Worm (Caenorhabditis elegans): ENCODE data around the gene far-4.

The far-4 gene

DNA sequence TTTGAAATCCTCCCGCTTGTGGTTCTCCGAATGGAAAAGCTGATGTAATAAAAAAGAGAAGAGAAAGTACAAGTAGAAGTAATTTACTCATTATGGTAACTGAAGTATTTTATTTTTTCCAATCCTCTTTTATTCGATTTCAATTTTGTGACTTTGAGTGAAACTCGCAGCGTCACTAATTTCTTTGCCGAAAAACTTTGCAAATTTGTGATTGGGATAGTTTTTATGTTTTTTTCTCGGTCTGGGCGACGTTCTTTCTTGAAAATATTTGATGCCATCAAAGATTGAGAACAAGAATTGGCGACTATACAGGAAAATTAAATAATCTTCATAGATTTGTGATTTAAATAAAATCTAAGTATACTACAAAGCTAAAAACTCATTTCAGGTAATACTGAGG, at the start of gene far-4:
TSS of gene far-4 (minus strand) at position 101 of the 400 bp plus-strand sequence.
- no peak for TF ChIP-seq fos-1 (tag; optimal IDR thresholded peaks at IDR 0.05)
- no peak for TF ChIP-seq mep-1 (tag; optimal IDR thresholded peaks at IDR 0.05)
- no peak for TF ChIP-seq snu-23 (GFP tag; optimal IDR thresholded peaks at IDR 0.05)
- TF ChIP-seq hpl-2 (GFP tag; optimal IDR thresholded peaks at IDR 0.05): no peak
- TF ChIP-seq lin-39 (tag; optimal IDR thresholded peaks at IDR 0.05): no peak
- no peak for TF ChIP-seq isw-1 (GFP tag; IDR thresholded peaks at IDR 0.05)
- TF ChIP-seq nhr-84 (tag; optimal IDR thresholded peaks at IDR 0.05): no peak
- no peak for TF ChIP-seq sptf-1 (tag; optimal IDR thresholded peaks at IDR 0.05)
- no peak for TF ChIP-seq sup-37 (GFP tag; optimal IDR thresholded peaks at IDR 0.05)
- no peak for TF ChIP-seq pqm-1 (tag; optimal IDR thresholded peaks at IDR 0.05)
- no peak for TF ChIP-seq nhr-71 (tag; optimal IDR thresholded peaks at IDR 0.05)
- no peak for TF ChIP-seq egl-27 (tag; optimal IDR thresholded peaks at IDR 0.05)
- TF ChIP-seq vab-15 (tag; optimal IDR thresholded peaks at IDR 0.05): no peak
- no peak for TF ChIP-seq lin-14 (GFP tag; optimal IDR thresholded peaks at IDR 0.05)
- no peak for TF ChIP-seq nhr-28 (tag; optimal IDR thresholded peaks at IDR 0.05)

- TF ChIP-seq unc-30 (tag; optimal IDR thresholded peaks at IDR 0.05) (no peak), alr-1 (tag; optimal IDR thresholded peaks at IDR 0.05; ENCODE audit: borderline replicate concordance) (no peak), fkh-8 (tag; optimal IDR thresholded peaks at IDR 0.05) (no peak), vab-15 (tag; optimal IDR thresholded peaks at IDR 0.05) (no peak), pag-3 (tag; optimal IDR thresholded peaks at IDR 0.05; ENCODE audit: borderline replicate concordance, insufficient read depth) (no peak), efl-1 (optimal IDR thresholded peaks at IDR 0.05) (no peak), efl-1 (GFP tag; optimal IDR thresholded peaks at IDR 0.05 in 1 of 2) (peak in 1 of 2 experiments; percentile 29), lin-14 (GFP tag; optimal IDR thresholded peaks at IDR 0.05) (no peak), aly-2 (tag; optimal IDR thresholded peaks at IDR 0.05) (peak; percentile 52), nhr-19 (GFP tag; conservative IDR thresholded peaks at IDR 0.05) (no peak), elt-2 (tag; optimal IDR thresholded peaks at IDR 0.05) (peak; percentile 10), ceh-90 (tag; optimal IDR thresholded peaks at IDR 0.05) (no peak), C34B4.2 (tag; optimal IDR thresholded peaks at IDR 0.05) (no peak), hlh-17 (GFP tag; optimal IDR thresholded peaks at IDR 0.05; ENCODE audit: borderline replicate concordance) (no peak), lin-35 (GFP tag; optimal IDR thresholded peaks at IDR 0.05) (peak in 1 of 2 experiments; percentile 25), pax-3 (tag; optimal IDR thresholded peaks at IDR 0.05) (peak; percentile 27), nhr-11 (tag; optimal IDR thresholded peaks at IDR 0.05) (no peak), Y116A8C.19 (tag; optimal IDR thresholded peaks at IDR 0.05; ENCODE audit: borderline replicate concordance) (no peak)
Observed at ce11 chrV:13049149-13049610, 49.7 kb upstream of the far-4 start, which contains the start of gene W07G4.8. Gene W07G4.8, minus strand, starts transcription at chrV:13049560.

DNA sequence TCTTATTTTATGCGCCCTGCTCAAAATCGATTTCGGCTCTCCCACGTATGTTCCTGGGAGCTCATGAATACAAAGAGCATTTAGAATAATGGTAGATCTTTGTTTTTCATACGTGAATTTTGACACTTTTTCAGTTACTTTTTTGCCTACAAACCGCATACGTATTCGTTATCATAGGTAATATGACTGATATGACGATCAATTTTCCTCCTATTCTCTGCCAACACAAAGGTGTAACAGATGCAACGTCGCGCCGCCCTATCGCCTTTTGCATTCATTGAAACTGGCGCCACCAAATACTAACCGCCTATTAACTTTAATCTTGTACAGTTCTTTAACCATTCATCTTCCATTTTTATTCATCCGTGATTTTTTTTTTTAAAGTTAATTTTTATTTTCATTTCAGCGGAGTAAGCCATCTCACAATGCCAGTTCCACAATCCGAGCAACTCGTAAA, 48.1 kb upstream of the far-4 start, which contains the start of gene W07G4.5:
TSS of gene W07G4.5 (plus strand) at position 407 of the 457 bp plus-strand sequence.
- TF ChIP-seq lin-14 (GFP tag; optimal IDR thresholded peaks at IDR 0.05): peak; percentile 36
- peak; percentile 67 for TF ChIP-seq elt-2 (tag; optimal IDR thresholded peaks at IDR 0.05)
- no peak for TF ChIP-seq ets-5 (GFP tag; IDR thresholded peaks at IDR 0.05)

DNA sequence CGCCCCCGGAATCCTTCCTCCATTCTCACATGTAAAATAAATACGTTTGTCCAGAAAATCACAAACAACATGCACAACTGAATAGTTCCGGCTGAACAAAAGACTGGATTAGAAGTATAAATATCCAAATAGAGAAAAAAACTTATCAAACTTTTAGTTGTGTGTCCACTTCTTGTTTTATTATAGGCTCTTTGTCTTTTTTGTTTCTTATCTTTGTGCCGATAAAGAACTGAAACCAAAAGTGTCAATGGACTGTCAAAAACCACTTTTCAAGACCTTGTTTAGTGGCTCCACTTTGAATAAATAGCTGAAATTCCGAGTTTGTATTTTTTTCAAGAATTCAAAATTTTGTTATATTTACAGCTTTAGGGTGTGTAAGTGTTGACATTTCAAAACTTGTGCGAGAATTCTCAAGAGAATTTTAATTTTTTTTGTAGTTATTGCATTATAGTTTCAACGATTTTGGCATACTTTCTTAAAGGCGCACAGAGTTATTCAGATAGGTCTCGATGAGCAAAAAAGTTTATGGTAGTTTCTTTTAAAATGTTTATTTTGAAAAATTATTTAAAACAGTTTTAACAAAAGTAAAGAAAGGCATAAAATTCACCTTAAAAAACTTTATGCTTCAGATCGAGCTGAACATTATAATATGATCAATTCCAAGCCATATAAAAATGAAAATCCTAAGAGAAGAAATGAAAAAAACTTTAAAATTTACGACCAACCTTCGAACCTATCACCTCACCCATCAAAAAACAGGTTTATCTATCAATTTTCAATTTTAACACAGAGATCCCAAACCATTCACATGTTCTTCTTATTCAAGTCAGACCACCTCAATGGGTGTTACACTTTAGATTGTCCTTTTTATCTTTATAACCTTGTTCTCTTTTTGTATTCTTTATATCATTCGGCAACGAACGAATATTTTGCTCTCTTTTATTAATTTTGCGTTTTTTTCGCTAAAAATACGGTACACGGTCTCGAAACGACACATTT, 47.0 kb upstream of the far-4 start:
- TF ChIP-seq fkh-10 (GFP tag; optimal IDR thresholded peaks at IDR 0.05) (no peak), hlh-17 (GFP tag; optimal IDR thresholded peaks at IDR 0.05; ENCODE audit: borderline replicate concordance) (no peak), mdl-1 (tag; optimal IDR thresholded peaks at IDR 0.05) (no peak), egl-27 (tag; optimal IDR thresholded peaks at IDR 0.05) (no peak), isw-1 (GFP tag; IDR thresholded peaks at IDR 0.05) (no peak), pag-3 (tag; optimal IDR thresholded peaks at IDR 0.05; ENCODE audit: borderline replicate concordance, insufficient read depth) (no peak), unc-86 (tag; optimal IDR thresholded peaks at IDR 0.05) (no peak), jun-1 (tag; optimal IDR thresholded peaks at IDR 0.05) (no peak), mab-9 (GFP tag; IDR thresholded peaks at IDR 0.05) (no peak), lin-15B (tag; optimal IDR thresholded peaks at IDR 0.05) (no peak), nhr-77 (tag; optimal IDR thresholded peaks at IDR 0.05) (no peak), lin-14 (GFP tag; optimal IDR thresholded peaks at IDR 0.05) (peak; percentile 31), pqm-1 (tag; optimal IDR thresholded peaks at IDR 0.05) (no peak), lin-39 (tag; optimal IDR thresholded peaks at IDR 0.05) (no peak), C16A3.4 (tag; optimal IDR thresholded peaks at IDR 0.05) (no peak), nhr-84 (tag; optimal IDR thresholded peaks at IDR 0.05) (no peak), elt-2 (tag; optimal IDR thresholded peaks at IDR 0.05) (peak; percentile 58), lin-35 (GFP tag; optimal IDR thresholded peaks at IDR 0.05) (peak in 1 of 2 experiments; percentile 12), blmp-1 (tag; optimal IDR thresholded peaks at IDR 0.05) (peak; percentile 24), swsn-7 (tag; optimal IDR thresholded peaks at IDR 0.05) (no peak), vab-15 (tag; optimal IDR thresholded peaks at IDR 0.05) (no peak), C34B4.2 (tag; optimal IDR thresholded peaks at IDR 0.05) (no peak), efl-1 (optimal IDR thresholded peaks at IDR 0.05) (no peak), efl-1 (GFP tag; optimal IDR thresholded peaks at IDR 0.05 in 1 of 2) (peak in 1 of 2 experiments; percentile 34)

Data from whole organism, L1 larva.